Worm (Caenorhabditis elegans) whole organism, L4/young adult: ENCODE data around the gene F59A1.16.

ENCODE experiments used
- W03F9.2 ChIP-seq: fragments of 150-350 bp; optimal IDR thresholded peaks from 2 replicates; lab custom pipeline; 2014; ENCODE audit warnings: missing biosample characterization, missing genetic modification characterization
- dao-5 ChIP-seq: sonication (generic microtip); optimal IDR thresholded peaks from 2 replicates; lab custom pipeline; 2016; ENCODE audit warnings: missing genotype, missing genetic modification characterization, moderate library complexity, missing compliant biosample characterization
- him-1 ChIP-seq: sonication (generic microtip); optimal IDR thresholded peaks from 2 replicates; lab custom pipeline; 2016; ENCODE audit warnings: missing genotype, missing genetic modification reagents, missing genetic modification characterization, missing compliant biosample characterization

ce11 chrV:17714330-17714729 is 29.6 kb upstream of the F59A1.16 start, which contains the start of gene twk-33:
- TF ChIP-seq dao-5, result no peak
- TF ChIP-seq him-1, result no peak
- no peak for TF ChIP-seq W03F9.2 (tag; lab: Kevin White, UChicago)
